Fruit fly (Drosophila melanogaster): Measurements from ENCODE around the gene CG11458.

- TF ChIP-seq psq (optimal IDR thresholded peaks at IDR 0.05): no peak
- no peak for TF ChIP-seq ttk (optimal IDR thresholded peaks at IDR 0.05)
- no peak for TF ChIP-seq insv (optimal IDR thresholded peaks at IDR 0.05)
- no peak for TF ChIP-seq Sin3A (optimal IDR thresholded peaks at IDR 0.05)
- TF ChIP-seq Myc (optimal IDR thresholded peaks at IDR 0.05): no peak
Observed at dm6 chr3L:20927526-20927925, 21.9 kb downstream of the CG11458 start, which contains the start of gene CG10589.
